Worm (Caenorhabditis elegans) whole organism, young adult: Measurements from ENCODE around the gene srj-26.
"Not testable (repeated sequence)": the region's sequence is repeated elsewhere in the genome, so short reads cannot be mapped to it uniquely, and the experiment has no call there.

Experiments
- B0019.2 ChIP-seq: fragments of 200-800 bp; sonication (Bioruptor generic); conservative IDR thresholded peaks from 2 replicates; pipeline ENCODE4 v1.3.6; 2022; ENCODE audit warnings: missing genetic modification reagents, missing genetic modification characterization, missing compliant biosample characterization
- B0261.1 ChIP-seq: sonication (generic microtip); optimal IDR thresholded peaks from 2 replicates; lab custom pipeline; 2016; ENCODE audit warnings: mild to moderate bottlenecking, missing genetic modification characterization, moderate library complexity, missing compliant biosample characterization
- B0336.3 ChIP-seq: fragments of 200-800 bp; sonication (Bioruptor generic); IDR thresholded peaks from 2 replicates; pipeline ENCODE4 v1.3.6; 2022; ENCODE audit warnings: missing genetic modification characterization, missing compliant biosample characterization
- C17E4.6 ChIP-seq: fragments of 200-800 bp; sonication (Bioruptor generic); IDR thresholded peaks from 2 replicates; pipeline ENCODE4 v1.3.6; 2022; ENCODE audit warnings: missing genetic modification reagents, missing genetic modification characterization, missing compliant biosample characterization
- F10E7.11 ChIP-seq: sonication (generic microtip); optimal IDR thresholded peaks from 2 replicates; lab custom pipeline; 2017; ENCODE audit warnings: mild to moderate bottlenecking, missing genetic modification characterization, moderate library complexity, missing compliant biosample characterization
- F22D6.2 ChIP-seq: sonication (generic microtip); optimal IDR thresholded peaks from 2 replicates; lab custom pipeline; 2016; ENCODE audit warnings: mild to moderate bottlenecking, missing genetic modification characterization, missing compliant biosample characterization
- F52B5.7 ChIP-seq: sonication (generic microtip); optimal IDR thresholded peaks from 2 replicates; lab custom pipeline; 2016; ENCODE audit warnings: mild to moderate bottlenecking, missing genetic modification characterization, missing compliant biosample characterization
- K12H6.12 ChIP-seq: fragments of 200-800 bp; sonication (Bioruptor generic); optimal IDR thresholded peaks from 2 replicates; lab custom pipeline; 2018; ENCODE audit warnings: mild to moderate bottlenecking, missing genetic modification characterization, missing compliant biosample characterization
- Y53F4B.3 ChIP-seq: fragments of 200-800 bp; sonication (Bioruptor generic); IDR thresholded peaks from 2 replicates; pipeline ENCODE4 v1.3.6; 2022; ENCODE audit warnings: missing genetic modification reagents, missing genetic modification characterization, missing compliant biosample characterization
- Y79H2A.3 ChIP-seq: fragments of 200-800 bp; sonication (Bioruptor generic); conservative IDR thresholded peaks from 2 replicates; pipeline ENCODE4 v1.3.6; 2022; ENCODE audit warnings: missing genetic modification reagents, missing genetic modification characterization, missing compliant biosample characterization
- atf-7 ChIP-seq: sonication (generic microtip); optimal IDR thresholded peaks from 2 replicates; lab custom pipeline; 2017; ENCODE audit warnings: mild to moderate bottlenecking, missing genetic modification characterization, missing compliant biosample characterization
- cebp-1 ChIP-seq, 2 experiments: fragments of 200-800 bp in 1 of 2; sonication (Bioruptor generic) in 1 of 2; sonication (generic microtip) in 1 of 2; IDR thresholded peaks in 1 of 2; optimal IDR thresholded peaks in 1 of 2; 2 replicates each; pipeline versions ENCODE4 v1.3.6 to Lab custom; 2017 to 2022; ENCODE audit warnings: missing compliant biosample characterization in 2 of 2, missing genetic modification characterization in 2 of 2, mild to moderate bottlenecking in 1 of 2, missing genetic modification reagents in 1 of 2, moderate library complexity in 1 of 2
- cebp-2 ChIP-seq: fragments of 200-800 bp; sonication (Bioruptor generic); IDR thresholded peaks from 2 replicates; pipeline ENCODE4 v1.3.6; 2022; ENCODE audit warnings: missing genetic modification characterization, missing compliant biosample characterization
- chd-7 ChIP-seq: sonication (generic microtip); optimal IDR thresholded peaks from 2 replicates; lab custom pipeline; 2016; ENCODE audit warnings: mild to moderate bottlenecking, missing genetic modification characterization, moderate library complexity, missing compliant biosample characterization
- dpff-1 ChIP-seq: sonication (generic microtip); optimal IDR thresholded peaks from 2 replicates; lab custom pipeline; 2017; ENCODE audit warnings: mild to moderate bottlenecking, missing genetic modification characterization, missing compliant biosample characterization
- efl-1 ChIP-seq: fragments of 150-350 bp; optimal IDR thresholded peaks from 2 replicates; lab custom pipeline; 2014; ENCODE audit warnings: missing biosample characterization, missing genetic modification reagents, missing genetic modification characterization
- egl-44 ChIP-seq: fragments of 200-800 bp; sonication (Bioruptor generic); IDR thresholded peaks from 2 replicates; pipeline ENCODE4 v1.3.6; 2022; ENCODE audit warnings: missing genetic modification reagents, missing genetic modification characterization, missing compliant biosample characterization
- egrh-3 ChIP-seq: fragments of 200-800 bp; sonication (Bioruptor generic); IDR thresholded peaks from 2 replicates; pipeline ENCODE4 v1.3.6; 2022; ENCODE audit warnings: missing genetic modification reagents, missing genetic modification characterization, missing compliant biosample characterization
- him-1 ChIP-seq: sonication (generic microtip); optimal IDR thresholded peaks from 2 replicates; lab custom pipeline; 2016; ENCODE audit warnings: missing genotype, missing genetic modification reagents, missing genetic modification characterization, missing compliant biosample characterization
- hlh-26 ChIP-seq: fragments of 200-800 bp; sonication (Bioruptor generic); conservative IDR thresholded peaks from 2 replicates; pipeline ENCODE4 v1.3.6; 2022; ENCODE audit warnings: missing genetic modification reagents, missing genetic modification characterization, missing compliant biosample characterization
- hmg-20 ChIP-seq: fragments of 200-800 bp; sonication (Bioruptor generic); IDR thresholded peaks from 2 replicates; pipeline ENCODE4 v1.3.6; 2022; ENCODE audit warnings: missing genetic modification reagents, missing genetic modification characterization, missing compliant biosample characterization
- hrde-1 ChIP-seq: sonication (generic microtip); optimal IDR thresholded peaks from 2 replicates; lab custom pipeline; 2016; ENCODE audit warnings: missing genetic modification characterization, mild to moderate bottlenecking, missing compliant biosample characterization, moderate library complexity, missing genotype, missing genetic modification reagents, borderline replicate concordance
- lin-26 ChIP-seq: fragments of 200-800 bp; sonication (Bioruptor generic); IDR thresholded peaks from 2 replicates; pipeline ENCODE4 v1.3.6; 2022; ENCODE audit warnings: missing genetic modification reagents, missing genetic modification characterization, missing compliant biosample characterization
- madf-8 ChIP-seq: fragments of 200-800 bp; sonication (Bioruptor generic); conservative IDR thresholded peaks from 2 replicates; pipeline ENCODE4 v1.3.6; 2022; ENCODE audit warnings: missing genetic modification reagents, missing genetic modification characterization, missing compliant biosample characterization
- mxl-1 ChIP-seq: sonication (generic microtip); optimal IDR thresholded peaks from 2 replicates; lab custom pipeline; 2016; ENCODE audit warnings: missing genetic modification characterization, missing compliant biosample characterization
- nfya-2 ChIP-seq: fragments of 200-800 bp; sonication (Bioruptor generic); IDR thresholded peaks from 2 replicates; pipeline ENCODE4 v1.3.6; 2022; ENCODE audit warnings: missing genetic modification reagents, missing genetic modification characterization, missing compliant biosample characterization
- nhr-179 ChIP-seq: sonication (generic microtip); optimal IDR thresholded peaks from 2 replicates; lab custom pipeline; 2016; ENCODE audit warnings: mild to moderate bottlenecking, missing genetic modification characterization, missing compliant biosample characterization
- nhr-90 ChIP-seq: sonication (generic microtip); optimal IDR thresholded peaks from 2 replicates; lab custom pipeline; 2016; ENCODE audit warnings: missing genotype, mild to moderate bottlenecking, missing genetic modification characterization, missing compliant biosample characterization
- pbrm-1 ChIP-seq: fragments of 200-800 bp; sonication (Bioruptor generic); IDR thresholded peaks from 2 replicates; pipeline ENCODE4 v1.3.6; 2022; ENCODE audit warnings: missing genetic modification reagents, missing genetic modification characterization, missing compliant biosample characterization
- sdz-38 ChIP-seq: sonication (generic microtip); optimal IDR thresholded peaks from 2 replicates; lab custom pipeline; 2016; ENCODE audit warnings: missing genotype, missing genetic modification characterization, missing compliant biosample characterization
- somi-1 ChIP-seq: fragments of 200-800 bp; sonication (Bioruptor generic); optimal IDR thresholded peaks from 2 replicates; lab custom pipeline; 2018; ENCODE audit warnings: mild to moderate bottlenecking, missing genetic modification characterization, missing compliant biosample characterization
- zfh-2 ChIP-seq: fragments of 200-800 bp; sonication (Bioruptor generic); conservative IDR thresholded peaks from 2 replicates; pipeline ENCODE4 v1.3.6; 2022; ENCODE audit warnings: missing genetic modification reagents, missing genetic modification characterization, missing compliant biosample characterization
- ztf-22 ChIP-seq: fragments of 200-800 bp; sonication (Bioruptor generic); optimal IDR thresholded peaks from 2 replicates; lab custom pipeline; 2018; ENCODE audit warnings: mild to moderate bottlenecking, missing genetic modification characterization, moderate library complexity, missing compliant biosample characterization
- ztf-25 ChIP-seq: fragments of 200-800 bp; sonication (Bioruptor generic); IDR thresholded peaks from 2 replicates; pipeline ENCODE4 v1.3.6; 2022; ENCODE audit warnings: missing genetic modification reagents, missing genetic modification characterization, missing compliant biosample characterization
- ztf-28 ChIP-seq: fragments of 200-800 bp; sonication (Bioruptor generic); IDR thresholded peaks from 2 replicates; pipeline ENCODE4 v1.3.6; 2022; ENCODE audit warnings: missing genetic modification reagents, missing genetic modification characterization, missing compliant biosample characterization

The srj-26 gene

DNA sequence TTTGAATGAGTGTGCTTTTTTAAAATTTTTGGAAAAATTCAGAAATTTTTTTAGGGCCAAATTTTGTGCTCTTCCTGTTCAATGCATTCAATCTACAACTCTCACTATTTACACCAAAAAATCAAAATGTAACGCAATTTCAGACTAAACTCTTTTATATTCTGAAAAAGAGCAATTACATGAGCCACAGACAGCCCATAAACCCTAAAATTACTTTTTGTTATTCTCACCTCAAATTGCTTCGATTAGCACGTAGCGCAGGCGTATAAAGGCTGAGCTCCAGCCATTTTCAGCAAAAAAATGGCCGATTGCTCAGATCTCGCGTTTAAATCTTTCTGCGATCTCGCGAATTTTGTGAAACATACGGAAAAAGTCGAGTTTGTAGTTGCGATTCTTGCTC lies 10.6 kb downstream of the srj-26 start, which contains the start of gene srw-82:
Gene srw-82 (plus strand): TSS at position 301 of the 400 bp plus-strand sequence.
- no peak for TF ChIP-seq atf-7 (tag; lab: Kevin White, UChicago)
- no peak for TF ChIP-seq F10E7.11
- TF ChIP-seq B0336.3 (GFP tag; lab: Robert Waterston, UW), result no peak
- TF ChIP-seq K12H6.12 (tag; lab: Kevin White, UChicago), result no peak
- TF ChIP-seq ztf-25 (GFP tag; lab: Robert Waterston, UW), result no peak
- TF ChIP-seq chd-7 (tag; lab: Kevin White, UChicago), result no peak
- no peak for TF ChIP-seq Y53F4B.3
- TF ChIP-seq lin-26 (GFP tag; lab: Robert Waterston, UW), result no peak
- no peak for TF ChIP-seq nhr-179
- no peak for TF ChIP-seq somi-1 (GFP tag; lab: Kevin White, UChicago)
- TF ChIP-seq, all 124 proteins: peak for 0

DNA sequence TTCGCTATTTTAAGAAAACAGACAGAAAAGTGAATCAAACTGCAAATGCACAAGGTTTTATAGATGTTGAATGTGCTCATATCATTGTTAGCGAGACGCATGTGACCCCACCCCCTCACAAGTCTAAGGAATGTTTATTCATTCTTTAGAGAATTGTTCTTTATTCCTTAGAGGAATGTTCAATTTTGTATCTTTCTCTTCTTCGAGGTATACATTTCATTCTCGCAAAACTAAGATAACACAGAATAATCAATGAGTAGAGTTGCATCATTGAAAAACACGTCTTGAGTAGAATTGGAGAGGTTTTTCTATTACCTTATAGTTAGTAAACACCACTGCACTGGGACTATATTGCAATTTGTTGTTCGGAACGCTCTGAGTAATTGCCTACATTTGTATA lies 14.1 kb downstream of the srj-26 start, which contains the start of gene ZK262.20:
Gene ZK262.20 (minus strand): TSS at position 101 of the 400 bp plus-strand sequence.
- no peak for TF ChIP-seq madf-8 (GFP tag; lab: Robert Waterston, UW)
- TF ChIP-seq Y79H2A.3 (GFP tag; lab: Robert Waterston, UW), result no peak
- no peak for TF ChIP-seq hmg-20 (GFP tag; lab: Robert Waterston, UW)
- TF ChIP-seq dpff-1 (tag; lab: Kevin White, UChicago), result no peak
- no peak for TF ChIP-seq egrh-3 (GFP tag; lab: Robert Waterston, UW)
- no peak for TF ChIP-seq egl-44
- no peak for TF ChIP-seq ztf-22 (GFP tag; lab: Kevin White, UChicago)
- TF ChIP-seq nfya-2 (GFP tag; lab: Robert Waterston, UW), result no peak
- TF ChIP-seq ztf-28 (GFP tag; lab: Robert Waterston, UW), result no peak
- no peak for TF ChIP-seq hlh-26 (GFP tag; lab: Robert Waterston, UW)
- TF ChIP-seq B0261.1 (tag; lab: Kevin White, UChicago), result no peak

DNA sequence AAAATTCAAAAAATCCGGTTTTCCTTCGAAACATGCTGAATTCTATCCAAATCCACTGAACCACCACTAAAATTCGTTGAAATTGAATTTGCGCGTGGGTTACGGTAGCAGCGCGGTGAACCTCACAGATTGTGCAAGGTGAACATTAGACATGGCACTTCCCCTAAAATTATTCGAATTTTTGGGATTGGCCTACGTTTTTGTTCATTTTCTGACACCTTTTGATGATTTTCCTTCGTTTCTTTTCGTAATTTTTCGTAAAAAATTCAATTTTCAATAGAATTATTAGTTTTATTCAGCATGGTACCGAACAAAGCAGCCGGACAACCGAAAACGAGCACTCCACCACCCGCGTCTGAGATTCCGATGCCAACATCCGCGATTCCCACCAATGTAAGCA lies 17.2 kb downstream of the srj-26 start, which contains the start of gene ZK262.8:
Gene ZK262.8 (plus strand): TSS at position 301 of the 400 bp plus-strand sequence.
- TF ChIP-seq mxl-1 (no peak), zfh-2 (no peak), hrde-1 (tag; lab: Kevin White, UChicago) (no peak), pbrm-1 (GFP tag; lab: Robert Waterston, UW) (no peak), him-1 (tag; lab: Kevin White, UChicago) (no peak), ztf-28 (GFP tag; lab: Robert Waterston, UW) (no peak), F52B5.7 (no peak), nhr-90 (tag; lab: Kevin White, UChicago) (no peak), ztf-25 (GFP tag; lab: Robert Waterston, UW) (no peak), nhr-179 (no peak), C17E4.6 (GFP tag; lab: Robert Waterston, UW) (no peak), B0019.2 (GFP tag; lab: Robert Waterston, UW) (no peak)

DNA sequence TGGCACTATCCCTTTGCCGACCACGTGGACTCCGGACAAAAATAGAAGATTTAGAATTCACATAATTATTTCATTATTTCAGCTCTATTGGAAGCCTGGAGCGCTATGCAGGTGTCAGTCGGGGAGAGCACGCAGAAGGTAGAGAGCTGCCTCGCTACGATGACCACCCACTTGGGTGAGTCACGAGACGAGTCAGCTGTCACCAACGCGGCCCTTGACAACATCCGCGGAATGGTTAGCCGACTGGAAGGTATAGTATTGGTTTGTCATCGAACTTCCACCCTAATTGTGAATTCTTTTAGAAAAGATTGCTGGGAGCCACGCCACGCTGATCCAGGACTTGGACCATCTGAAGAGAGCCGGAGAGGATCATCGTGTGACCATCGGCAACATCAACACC lies 18.6 kb downstream of the srj-26 start, which contains the start of gene ZK262.9:
Gene ZK262.9 (plus strand): TSS at position 301 of the 400 bp plus-strand sequence.
- TF ChIP-seq efl-1, mxl-1, F22D6.2: not testable (repeated sequence)

DNA sequence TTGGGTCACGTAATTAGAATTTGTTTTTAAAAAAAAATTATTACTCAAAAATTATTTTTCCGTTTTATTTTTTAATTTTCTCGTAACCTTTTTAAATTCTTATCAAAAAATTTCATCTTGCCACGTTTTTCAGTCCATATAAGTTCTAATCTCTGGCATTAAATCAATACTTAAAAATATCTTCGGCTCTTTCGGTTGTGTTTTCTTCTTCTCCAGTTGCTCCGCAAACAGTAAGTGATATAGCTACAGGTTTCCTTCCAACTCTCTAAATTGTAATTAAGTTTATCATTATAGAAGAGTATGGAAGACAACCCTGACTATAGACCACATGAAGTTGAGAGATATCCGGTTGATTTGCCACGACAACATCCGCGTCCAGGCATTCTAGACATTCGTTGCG lies 23.2 kb downstream of the srj-26 start, which contains the start of gene ZK228.1:
Gene ZK228.1 (plus strand): TSS at position 301 of the 400 bp plus-strand sequence.
- TF ChIP-seq sdz-38 (tag; lab: Kevin White, UChicago), result no peak
- TF ChIP-seq Y53F4B.3, result no peak
- no peak for TF ChIP-seq cebp-1 (GFP tag; IDR thresholded peaks at IDR 0.05; lab: Robert Waterston, UW)
- no peak for TF ChIP-seq cebp-1 (tag; optimal IDR thresholded peaks at IDR 0.05; lab: Kevin White, UChicago)
- TF ChIP-seq cebp-2 (GFP tag; lab: Robert Waterston, UW), result no peak
- TF ChIP-seq, all 124 proteins: peak for 0
